Fruit fly (Drosophila melanogaster): Measurements from ENCODE around the gene CG6908.

CG6908 gene

dm6 chr3R:11656614-11657216 is 33.1 kb downstream of the CG6908 start (continued):
- peak; percentile 29 for TF ChIP-seq abd-A (tag; optimal IDR thresholded peaks at IDR 0.05)
- peak; percentile 89 for TF ChIP-seq shn (GFP tag; optimal IDR thresholded peaks at IDR 0.05)
- TF ChIP-seq rib (GFP tag; IDR thresholded peaks at IDR 0.05) = peak; percentile 97
- peak; percentile 98 for TF ChIP-seq lbe (GFP tag; optimal IDR thresholded peaks at IDR 0.05)
- peak; percentile 94 for TF ChIP-seq salm (tag; optimal IDR thresholded peaks at IDR 0.05)
- TF ChIP-seq CG1792 (GFP tag; optimal IDR thresholded peaks at IDR 0.05) = peak; percentile 92
- TF ChIP-seq Oli (tag; optimal IDR thresholded peaks at IDR 0.05) = peak; percentile 96
- TF ChIP-seq grau (tag; optimal IDR thresholded peaks at IDR 0.05) = peak; percentile 96
- TF ChIP-seq HLH4C (GFP tag; IDR thresholded peaks at IDR 0.05; ENCODE audit: partially characterized antibody) = no peak
- no peak for TF ChIP-seq tll (GFP tag; optimal IDR thresholded peaks at IDR 0.05)
- TF ChIP-seq Ssrp (tag; optimal IDR thresholded peaks at IDR 0.05) = peak; percentile 94
- peak; percentile 97 for TF ChIP-seq CG17359 (tag; optimal IDR thresholded peaks at IDR 0.05)
- TF ChIP-seq fu2 (GFP tag; optimal IDR thresholded peaks at IDR 0.05) = peak; percentile 93
- peak; percentile 96 to 97 for TF ChIP-seq dpn (GFP tag; optimal IDR thresholded peaks at IDR 0.05)
- peak; percentile 96 for TF ChIP-seq sisA (GFP tag; IDR thresholded peaks at IDR 0.05)
- no peak for TF ChIP-seq bbx (GFP tag; IDR thresholded peaks at IDR 0.05; ENCODE audit: partially characterized antibody)
- TF ChIP-seq CG4282 (GFP tag; optimal IDR thresholded peaks at IDR 0.05) = peak; percentile 87
- peak; percentile 97 for TF ChIP-seq CG17328 (GFP tag; IDR thresholded peaks at IDR 0.05)
- peak; percentile 95 for TF ChIP-seq CG16779 (GFP tag; IDR thresholded peaks at IDR 0.05)
- peak; percentile 95 for TF ChIP-seq tin (GFP tag; optimal IDR thresholded peaks at IDR 0.05)
- TF ChIP-seq ab (GFP tag; optimal IDR thresholded peaks at IDR 0.05) = peak; percentile 84
- no peak for TF ChIP-seq fru (optimal IDR thresholded peaks at IDR 0.05)
- TF ChIP-seq CG3838 (GFP tag; optimal IDR thresholded peaks at IDR 0.05) = peak; percentile 92
- TF ChIP-seq hth (optimal IDR thresholded peaks at IDR 0.05) = no peak
- TF ChIP-seq Gug (GFP tag; IDR thresholded peaks at IDR 0.05) = peak; percentile 94
- peak; percentile 91 for TF ChIP-seq trh (GFP tag; optimal IDR thresholded peaks at IDR 0.05)
- peak; percentile 96 for TF ChIP-seq CG12769 (tag; optimal IDR thresholded peaks at IDR 0.05)
- TF ChIP-seq fd64A (GFP tag; optimal IDR thresholded peaks at IDR 0.05) = peak; percentile 92
- peak; percentile 76 for TF ChIP-seq CG4328 (GFP tag; optimal IDR thresholded peaks at IDR 0.05)
- TF ChIP-seq Elba2 (GFP tag; optimal IDR thresholded peaks at IDR 0.05) = no peak
- peak; percentile 77 for TF ChIP-seq YL-1 (GFP tag; optimal IDR thresholded peaks at IDR 0.05)
- peak; percentile 91 for TF ChIP-seq sens-2 (GFP tag; IDR thresholded peaks at IDR 0.05)
- TF ChIP-seq stc (GFP tag; IDR thresholded peaks at IDR 0.05) = peak; percentile 96
- TF ChIP-seq onecut (GFP tag; IDR thresholded peaks at IDR 0.05) = peak; percentile 91
- peak; percentile 57 for TF ChIP-seq Sry-δ (GFP tag; optimal IDR thresholded peaks at IDR 0.05)
- TF ChIP-seq CG7928 (GFP tag; optimal IDR thresholded peaks at IDR 0.05) = peak; percentile 78
- TF ChIP-seq CG8765 (GFP tag; IDR thresholded peaks at IDR 0.05) = peak; percentile 87
- peak; percentile 97 for TF ChIP-seq E2f1 (GFP tag; IDR thresholded peaks at IDR 0.05)
- peak; percentile 95 for TF ChIP-seq Poxn (GFP tag; IDR thresholded peaks at IDR 0.05)
- TF ChIP-seq da (GFP tag; optimal IDR thresholded peaks at IDR 0.05) = peak; percentile 57
- peak; percentile 83 for TF ChIP-seq Fer2 (tag; optimal IDR thresholded peaks at IDR 0.05)
- peak; percentile 98 for TF ChIP-seq Ets65A (GFP tag)
- peak; percentile 85 for TF ChIP-seq btn (GFP tag; optimal IDR thresholded peaks at IDR 0.05)
- TF ChIP-seq en (GFP tag; optimal IDR thresholded peaks at IDR 0.05) = peak; percentile 88
- TF ChIP-seq Hsf (GFP tag; optimal IDR thresholded peaks at IDR 0.05) = peak; percentile 97
- TF ChIP-seq CG1529 (GFP tag; optimal IDR thresholded peaks at IDR 0.05) = peak; percentile 93
- TF ChIP-seq ac (GFP tag; optimal IDR thresholded peaks at IDR 0.05) = peak; percentile 59
- peak; percentile 95 for TF ChIP-seq CG1233 (GFP tag; optimal IDR thresholded peaks at IDR 0.05)
- peak; percentile 89 for TF ChIP-seq repo (GFP tag; optimal IDR thresholded peaks at IDR 0.05)
- peak; percentile 82 for TF ChIP-seq CG3065 (GFP tag; optimal IDR thresholded peaks at IDR 0.05)
- peak; percentile 96 for TF ChIP-seq CG33213 (GFP tag; optimal IDR thresholded peaks at IDR 0.05)
- peak; percentile 94 for TF ChIP-seq dimm (GFP tag; IDR thresholded peaks at IDR 0.05)
